Fruit fly (Drosophila melanogaster) whole organism, wandering third instar larva: ENCODE data around the gene CG5280.

ENCODE experiments used
- CrebA ChIP-seq: fragments of 200-800 bp; sonication (Bioruptor generic); optimal IDR thresholded peaks from 2 replicates; lab custom pipeline; 2016; ENCODE audit warnings: missing biosample characterization, mild to moderate bottlenecking, missing genetic modification characterization, borderline replicate concordance
- Dfd ChIP-seq: fragments of >200 bp; optimal IDR thresholded peaks from 2 replicates; lab custom pipeline; 2017; ENCODE audit warnings: missing biosample characterization, missing genetic modification characterization
- foxo ChIP-seq, 2 experiments: fragments of 200-800 bp; sonication (Bioruptor generic); optimal IDR thresholded peaks; 2 replicates in 1 of 2; 3 replicates in 1 of 2; lab custom pipeline; 2016 to 2017; ENCODE audit warnings: missing biosample characterization in 2 of 2, missing genetic modification characterization in 2 of 2
- lola ChIP-seq: fragments of >200 bp; optimal IDR thresholded peaks from 2 replicates; lab custom pipeline; 2017; ENCODE audit warnings: missing biosample characterization, missing genetic modification characterization
- rgr ChIP-seq: fragments of 200-800 bp; sonication (Bioruptor generic); optimal IDR thresholded peaks from 3 replicates; lab custom pipeline; 2016; ENCODE audit warnings: missing biosample characterization, mild to moderate bottlenecking, missing genetic modification characterization
- sage ChIP-seq: fragments of 200-800 bp; sonication (Bioruptor generic); optimal IDR thresholded peaks from 2 replicates; lab custom pipeline; 2016; ENCODE audit warnings: missing biosample characterization, mild to moderate bottlenecking, missing genetic modification characterization
- usp ChIP-seq: fragments of >200 bp; optimal IDR thresholded peaks from 2 replicates; lab custom pipeline; 2017; ENCODE audit warnings: missing biosample characterization, missing genetic modification characterization

DNA sequence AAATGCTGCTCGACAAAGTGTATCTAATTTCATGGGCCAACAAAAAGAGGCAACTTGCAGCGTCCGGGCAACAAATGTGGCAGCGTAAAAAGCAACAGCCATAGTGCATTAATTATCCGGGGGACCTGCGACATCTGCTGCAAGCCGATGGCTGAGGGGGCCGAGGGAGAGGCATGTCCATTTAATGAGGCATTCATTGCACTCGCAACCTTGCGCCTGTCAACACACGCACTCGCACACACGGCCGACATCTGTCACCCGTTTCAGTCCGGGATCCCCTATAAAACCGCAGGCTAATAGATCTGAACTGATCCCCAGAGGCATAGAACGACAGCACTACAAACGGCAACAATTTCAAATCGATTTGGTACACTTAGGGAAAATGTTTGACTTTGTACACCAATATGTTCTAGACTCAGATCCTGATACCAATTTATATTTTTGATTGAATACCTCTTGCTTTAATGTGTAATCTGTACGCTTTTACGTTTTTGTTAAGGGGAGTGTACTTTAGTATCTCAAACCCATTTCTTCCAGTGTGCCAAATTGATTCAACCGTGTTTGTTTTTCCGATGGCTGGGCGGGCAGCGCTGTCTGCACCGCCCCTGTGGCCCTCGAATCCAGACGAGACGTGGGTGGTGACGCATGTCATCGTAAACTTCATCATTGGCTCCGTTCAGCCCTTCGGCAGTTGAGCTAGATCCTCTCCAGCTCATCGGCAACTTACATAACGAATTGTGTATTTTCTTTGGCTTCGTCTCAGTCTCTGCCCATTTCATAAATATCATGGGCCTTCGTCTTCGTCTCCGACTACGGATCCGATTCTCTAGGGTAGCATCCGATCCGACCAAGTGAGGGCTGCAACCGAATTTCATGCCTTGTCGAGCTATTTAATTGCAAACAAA is 21.7 kb upstream of the CG5280 start:
- TF ChIP-seq foxo (GFP tag; optimal IDR thresholded peaks at IDR 0.05; lab: Kevin White, UChicago) (no peak), lola (GFP tag; lab: Kevin White, UChicago) (no peak), rgr (GFP tag; lab: Kevin White, UChicago) (no peak), CrebA (no peak), Dfd (GFP tag; lab: Kevin White, UChicago) (no peak), usp (GFP tag; lab: Kevin White, UChicago) (no peak), sage (no peak)
